Worm (Caenorhabditis elegans) whole organism, midembryonic: ENCODE data around the gene D1022.5.

Experiments
- T22C8.4 ChIP-seq: fragments of 200-800 bp; sonication (Bioruptor generic); IDR thresholded peaks from 2 replicates; pipeline ENCODE4 v1.3.6; 2022; ENCODE audit warnings: missing genetic modification characterization, missing compliant biosample characterization
- klf-2 ChIP-seq: fragments of 200-800 bp; sonication (Bioruptor generic); conservative IDR thresholded peaks from 2 replicates; pipeline ENCODE4 v1.3.6; 2022; ENCODE audit warnings: missing genetic modification reagents, missing genetic modification characterization, missing compliant biosample characterization
- ref-1 ChIP-seq: fragments of 200-800 bp; sonication (Bioruptor generic); conservative IDR thresholded peaks from 2 replicates; pipeline ENCODE4 v1.3.6; 2022; ENCODE audit warnings: missing genetic modification reagents, missing genetic modification characterization, missing compliant biosample characterization
- ztf-29 ChIP-seq: fragments of 200-800 bp; sonication (Bioruptor generic); IDR thresholded peaks from 2 replicates; pipeline ENCODE4 v1.3.6; 2022; ENCODE audit warnings: missing genetic modification reagents, missing genetic modification characterization, missing compliant biosample characterization

ce11 chrII:7496070-7496469, 37.5 kb upstream of the D1022.5 start, which contains the start of gene spi-1:
- no peak for TF ChIP-seq T22C8.4
- no peak for TF ChIP-seq ref-1
- no peak for TF ChIP-seq ztf-29 (GFP tag; lab: Robert Waterston, UW)
- TF ChIP-seq klf-2 = no peak
